Fruit fly (Drosophila melanogaster) whole organism, embryonic: Measurements from ENCODE around the gene Rad17.

Experiments
- CG10267 ChIP-seq: fragments of 200-800 bp; sonication (Bioruptor generic); optimal IDR thresholded peaks from 2 replicates; lab custom pipeline; 2018; ENCODE audit warnings: missing biosample characterization, mild to moderate bottlenecking, missing genetic modification characterization, moderate library complexity
- CG10366 ChIP-seq: fragments of 200-800 bp; sonication (Bioruptor generic); IDR thresholded peaks from 2 replicates; pipeline ENCODE4 v1.3.6; 2022; ENCODE audit warnings: missing biosample characterization, missing genetic modification characterization
- CG12104 ChIP-seq: fragments of 200-800 bp; sonication (Bioruptor generic); optimal IDR thresholded peaks from 3 replicates; lab custom pipeline; 2016; ENCODE audit warnings: missing biosample characterization, missing genetic modification characterization
- CG13287 ChIP-seq: fragments of 200-800 bp; sonication (Bioruptor generic); IDR thresholded peaks from 2 replicates; pipeline ENCODE4 v1.3.6; 2022; ENCODE audit warnings: missing biosample characterization, missing genetic modification characterization; ENCODE audit not compliant: partially characterized antibody
- CG13424 ChIP-seq: fragments of 200-800 bp; sonication (Bioruptor generic); optimal IDR thresholded peaks from 2 replicates; lab custom pipeline; 2019; ENCODE audit warnings: missing biosample characterization, mild to moderate bottlenecking, missing genetic modification characterization, moderate library complexity
- CG13775 ChIP-seq: fragments of 200-800 bp; sonication (Bioruptor generic); optimal IDR thresholded peaks from 3 replicates; lab custom pipeline; 2017; ENCODE audit warnings: missing biosample characterization, mild to moderate bottlenecking, missing genetic modification characterization
- CG14014 ChIP-seq: fragments of 200-800 bp; sonication (Bioruptor generic); IDR thresholded peaks from 2 replicates; pipeline ENCODE4 v1.3.6; 2022; ENCODE audit warnings: missing biosample characterization, missing genetic modification characterization
- CG17802 ChIP-seq: fragments of 200-800 bp; sonication (Bioruptor generic); optimal IDR thresholded peaks from 2 replicates; lab custom pipeline; 2018; ENCODE audit warnings: missing biosample characterization, mild to moderate bottlenecking, missing genetic modification characterization, moderate library complexity
- CG2116 ChIP-seq: fragments of 200-800 bp; sonication (Bioruptor generic); optimal IDR thresholded peaks from 3 replicates; lab custom pipeline; 2018; ENCODE audit warnings: missing biosample characterization, mild to moderate bottlenecking, missing genetic modification characterization
- CG2889 ChIP-seq: fragments of 200-800 bp; sonication (Bioruptor generic); IDR thresholded peaks from 3 replicates; pipeline ENCODE4 v1.3.6; 2022; ENCODE audit warnings: missing biosample characterization, missing genetic modification characterization
- CG31441 ChIP-seq: fragments of 200-800 bp; sonication (Bioruptor generic); IDR thresholded peaks from 2 replicates; pipeline ENCODE4 v1.3.6; 2022; ENCODE audit warnings: missing biosample characterization, missing genetic modification characterization
- CG3995 ChIP-seq: fragments of 200-800 bp; sonication (Bioruptor generic); optimal IDR thresholded peaks from 3 replicates; lab custom pipeline; 2016; ENCODE audit warnings: missing biosample characterization, missing genetic modification characterization
- CG42726 ChIP-seq: fragments of 200-800 bp; sonication (Bioruptor generic); IDR thresholded peaks from 2 replicates; pipeline ENCODE4 v1.3.6; 2022; ENCODE audit warnings: missing biosample characterization, missing genetic modification characterization; ENCODE audit not compliant: partially characterized antibody
- CG4360 ChIP-seq: fragments of 200-800 bp; sonication (Bioruptor generic); IDR thresholded peaks from 2 replicates; pipeline ENCODE4 v1.3.6; 2022; ENCODE audit warnings: missing biosample characterization, missing genetic modification characterization
- CG4707 ChIP-seq: fragments of 200-800 bp; sonication (Bioruptor generic); optimal IDR thresholded peaks from 2 replicates; lab custom pipeline; 2018; ENCODE audit warnings: missing biosample characterization, mild to moderate bottlenecking, missing genetic modification characterization, moderate library complexity
- CG4820 ChIP-seq: fragments of 200-800 bp; sonication (Bioruptor generic); optimal IDR thresholded peaks from 3 replicates; lab custom pipeline; 2016; ENCODE audit warnings: missing biosample characterization, missing genetic modification characterization
- CG6689 ChIP-seq: fragments of 200-800 bp; sonication (Bioruptor generic); IDR thresholded peaks from 2 replicates; pipeline ENCODE4 v1.3.6; 2022; ENCODE audit warnings: missing biosample characterization, missing genetic modification characterization
- CG7839 ChIP-seq: fragments of 200-800 bp; sonication (Bioruptor generic); optimal IDR thresholded peaks from 3 replicates; lab custom pipeline; 2018; ENCODE audit warnings: missing biosample characterization, mild to moderate bottlenecking, missing genetic modification characterization, moderate library complexity
- CG7987 ChIP-seq: fragments of 200-800 bp; sonication (Bioruptor generic); optimal IDR thresholded peaks from 2 replicates; lab custom pipeline; 2018; ENCODE audit warnings: missing biosample characterization, mild to moderate bottlenecking, missing genetic modification characterization, moderate library complexity
- CG8089 ChIP-seq: fragments of 200-800 bp; sonication (Bioruptor generic); optimal IDR thresholded peaks from 3 replicates; lab custom pipeline; 2016; ENCODE audit warnings: missing biosample characterization, missing genetic modification characterization
- CG8359 ChIP-seq: fragments of 200-800 bp; sonication (Bioruptor generic); optimal IDR thresholded peaks from 2 replicates; lab custom pipeline; 2017; ENCODE audit warnings: missing biosample characterization, mild to moderate bottlenecking, missing genetic modification characterization, borderline replicate concordance
- CG9727 ChIP-seq: fragments of 200-800 bp; sonication (Bioruptor generic); optimal IDR thresholded peaks from 3 replicates; lab custom pipeline; 2017; ENCODE audit warnings: missing biosample characterization, mild to moderate bottlenecking, missing genetic modification characterization
- CTCF ChIP-seq: fragments of 200-800 bp; sonication (Bioruptor generic); optimal IDR thresholded peaks from 2 replicates; lab custom pipeline; 2017; ENCODE audit warnings: missing biosample characterization, mild to moderate bottlenecking, missing genetic modification characterization, moderate library complexity
- D19A ChIP-seq: fragments of 200-800 bp; optimal IDR thresholded peaks from 3 replicates; lab custom pipeline; 2019; ENCODE audit warnings: missing biosample characterization, mild to moderate bottlenecking, missing genetic modification characterization, moderate library complexity
- Dfd ChIP-seq, 2 experiments: fragments of >200 bp; optimal IDR thresholded peaks; 2 replicates each; lab custom pipeline; 2017; ENCODE audit warnings: missing biosample characterization in 2 of 2, missing genetic modification characterization in 2 of 2
- Doc2 ChIP-seq: fragments of 200-800 bp; sonication (Bioruptor generic); IDR thresholded peaks from 2 replicates; pipeline ENCODE4 v1.3.6; 2022; ENCODE audit warnings: missing biosample characterization, missing genetic modification characterization
- Doc3 ChIP-seq: fragments of 200-800 bp; sonication (Bioruptor generic); IDR thresholded peaks from 3 replicates; pipeline ENCODE4 v1.3.6; 2022; ENCODE audit warnings: missing biosample characterization, missing genetic modification characterization; ENCODE audit not compliant: partially characterized antibody
- MBD-R2 ChIP-seq: fragments of 200-800 bp; sonication (Bioruptor generic); IDR thresholded peaks from 2 replicates; pipeline ENCODE4 v1.3.6; 2022; ENCODE audit warnings: missing biosample characterization, missing genetic modification characterization
- NFAT ChIP-seq: fragments of 200-800 bp; sonication (Bioruptor generic); IDR thresholded peaks from 2 replicates; pipeline ENCODE4 v1.3.6; 2022; ENCODE audit warnings: missing biosample characterization, missing genetic modification characterization
- NfI ChIP-seq: fragments of 200-800 bp; sonication (Bioruptor generic); optimal IDR thresholded peaks from 3 replicates; lab custom pipeline; 2018; ENCODE audit warnings: missing biosample characterization, mild to moderate bottlenecking, missing genetic modification characterization, moderate library complexity
- Poxn ChIP-seq: fragments of 200-800 bp; sonication (Bioruptor generic); IDR thresholded peaks from 2 replicates; pipeline ENCODE4 v1.3.6; 2022; ENCODE audit warnings: missing biosample characterization, missing genetic modification characterization
- Side ChIP-seq: fragments of 200-800 bp; sonication (Bioruptor generic); optimal IDR thresholded peaks from 2 replicates; lab custom pipeline; 2016; ENCODE audit warnings: missing biosample characterization, missing genetic modification characterization
- Spps ChIP-seq: fragments of 200-800 bp; sonication (Bioruptor generic); optimal IDR thresholded peaks from 2 replicates; lab custom pipeline; 2018; ENCODE audit warnings: missing biosample characterization, mild to moderate bottlenecking, missing genetic modification characterization
- ab ChIP-seq: fragments of 200-800 bp; sonication (Bioruptor generic); optimal IDR thresholded peaks from 2 replicates; lab custom pipeline; 2016; ENCODE audit warnings: missing biosample characterization, missing genetic modification characterization
- az2 ChIP-seq: fragments of 200-800 bp; sonication (Bioruptor generic); optimal IDR thresholded peaks from 3 replicates; lab custom pipeline; 2016; ENCODE audit warnings: missing biosample characterization, missing genetic modification characterization
- cas ChIP-seq: fragments of 200-800 bp; sonication (Bioruptor generic); IDR thresholded peaks from 2 replicates; pipeline ENCODE4 v1.3.6; 2022; ENCODE audit warnings: missing biosample characterization, missing genetic modification characterization
- croc ChIP-seq: fragments of 200-800 bp; sonication (Bioruptor generic); conservative IDR thresholded peaks from 3 replicates; pipeline ENCODE4 v1.3.6; 2022; ENCODE audit warnings: missing biosample characterization, missing genetic modification characterization
- gsb ChIP-seq: fragments of 200-800 bp; sonication (Bioruptor generic); IDR thresholded peaks from 2 replicates; pipeline ENCODE4 v1.3.6; 2022; ENCODE audit warnings: missing biosample characterization, missing genetic modification characterization
- insv ChIP-seq, 2 experiments: fragments of 200-800 bp; sonication (Bioruptor generic); optimal IDR thresholded peaks; 3 replicates each; lab custom pipeline; 2016 to 2018; ENCODE audit warnings: missing biosample characterization in 2 of 2, missing genetic modification characterization in 2 of 2
- inv ChIP-seq: fragments of 200-800 bp; sonication (Bioruptor generic); IDR thresholded peaks from 2 replicates; pipeline ENCODE4 v1.3.6; 2022; ENCODE audit warnings: missing biosample characterization, missing genetic modification characterization; ENCODE audit not compliant: partially characterized antibody
- ken ChIP-seq: fragments of 200-800 bp; sonication (Bioruptor generic); IDR thresholded peaks from 3 replicates; pipeline ENCODE4 v1.3.6; 2022; ENCODE audit warnings: missing biosample characterization, missing genetic modification characterization
- kni ChIP-seq: fragments of 200-800 bp; sonication (Bioruptor generic); optimal IDR thresholded peaks from 3 replicates; lab custom pipeline; 2017; ENCODE audit warnings: mild to moderate bottlenecking, missing biosample characterization, missing genetic modification reagents, missing genetic modification characterization
- lilli ChIP-seq: fragments of 200-800 bp; sonication (Bioruptor generic); optimal IDR thresholded peaks from 3 replicates; lab custom pipeline; 2016; ENCODE audit warnings: missing biosample characterization, missing genetic modification characterization
- nom ChIP-seq: fragments of 200-800 bp; sonication (Bioruptor generic); optimal IDR thresholded peaks from 2 replicates; lab custom pipeline; 2017; ENCODE audit warnings: missing biosample characterization, missing genetic modification characterization, mild to moderate bottlenecking, moderate library complexity, missing genetic modification reagents
- phol ChIP-seq: fragments of 200-800 bp; sonication (Bioruptor generic); optimal IDR thresholded peaks from 3 replicates; lab custom pipeline; 2018; ENCODE audit warnings: missing biosample characterization, mild to moderate bottlenecking, missing genetic modification characterization, moderate library complexity
- pnt ChIP-seq: fragments of 200-800 bp; sonication (Bioruptor generic); optimal IDR thresholded peaks from 3 replicates; lab custom pipeline; 2016; ENCODE audit warnings: missing biosample characterization, missing genetic modification characterization
- repo ChIP-seq: fragments of 200-800 bp; sonication (Bioruptor generic); optimal IDR thresholded peaks from 2 replicates; lab custom pipeline; 2016; ENCODE audit warnings: missing biosample characterization, missing genetic modification characterization
- sd ChIP-seq: fragments of 200-800 bp; sonication (Bioruptor generic); optimal IDR thresholded peaks from 3 replicates; lab custom pipeline; 2018; ENCODE audit warnings: missing biosample characterization, mild to moderate bottlenecking, missing genetic modification characterization, moderate library complexity
- sisA ChIP-seq: fragments of 200-800 bp; sonication (Bioruptor generic); IDR thresholded peaks from 2 replicates; pipeline ENCODE4 v1.3.6; 2022; ENCODE audit warnings: missing biosample characterization, missing genetic modification characterization
- trem ChIP-seq: fragments of 200-800 bp; optimal IDR thresholded peaks from 3 replicates; lab custom pipeline; 2019; ENCODE audit warnings: missing biosample characterization, mild to moderate bottlenecking, missing genetic modification characterization, moderate library complexity
- vvl ChIP-seq: fragments of 200-800 bp; sonication (Bioruptor generic); IDR thresholded peaks from 2 replicates; pipeline ENCODE4 v1.3.6; 2022; ENCODE audit warnings: missing biosample characterization, missing genetic modification characterization
- wek ChIP-seq: fragments of 200-800 bp; sonication (Bioruptor generic); optimal IDR thresholded peaks from 3 replicates; lab custom pipeline; 2018; ENCODE audit warnings: missing biosample characterization, mild to moderate bottlenecking, missing genetic modification characterization, moderate library complexity

Rad17 gene

DNA sequence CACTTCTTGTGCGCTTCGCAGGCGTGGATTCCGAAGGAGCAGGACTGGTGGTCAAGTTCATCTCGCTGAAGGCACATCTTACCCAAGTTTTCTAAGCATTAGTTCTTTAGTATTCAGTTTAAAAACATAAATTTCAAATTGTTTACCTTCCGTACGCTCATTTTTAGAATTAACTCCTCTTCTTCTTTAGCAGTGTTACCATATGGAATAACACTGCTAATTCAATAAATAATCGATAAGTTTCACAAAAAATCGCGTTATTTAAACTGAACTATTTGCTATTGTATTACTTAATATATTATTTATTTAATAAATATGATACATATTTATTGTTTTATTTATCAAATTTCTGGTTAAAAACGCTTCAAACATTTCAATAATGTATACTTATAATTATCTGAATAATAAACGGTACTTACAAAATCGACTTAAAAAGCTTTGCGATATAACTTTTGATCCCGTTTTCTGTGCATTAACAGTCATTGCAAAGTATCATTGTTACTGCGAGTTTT, at the start of gene Rad17, which contains the start of gene BigH1 (continued):
- no peak for TF ChIP-seq CG10366
- TF ChIP-seq Doc3 = 0 out of 3 replicates have a peak, but pooled peaks have one; percentile 13
- no peak for TF ChIP-seq Doc2 (GFP tag; lab: Robert Waterston, UW)
- TF ChIP-seq CG13287 (GFP tag; lab: Robert Waterston, UW) = peak; percentile 60
- TF ChIP-seq sd (tag; lab: Kevin White, UChicago) = no peak
- no peak for TF ChIP-seq Dfd (GFP tag; optimal IDR thresholded peaks at IDR 0.05; lab: Kevin White, UChicago)
- TF ChIP-seq CG4820 = no peak
- TF ChIP-seq NfI (GFP tag; lab: Kevin White, UChicago) = no peak
- TF ChIP-seq ab (GFP tag; lab: Kevin White, UChicago) = no peak
- no peak for TF ChIP-seq CG2889 (GFP tag; lab: Robert Waterston, UW)
- TF ChIP-seq phol (tag; lab: Kevin White, UChicago) = no peak
- no peak for TF ChIP-seq CG9727 (GFP tag; lab: Kevin White, UChicago)
- no peak for TF ChIP-seq CG17802
- no peak for TF ChIP-seq vvl (GFP tag; lab: Robert Waterston, UW)
- TF ChIP-seq CG42726 (GFP tag; lab: Robert Waterston, UW) = no peak
- TF ChIP-seq CG8359 (GFP tag; lab: Kevin White, UChicago) = no peak
- TF ChIP-seq CG2116 (GFP tag; lab: Kevin White, UChicago) = peak; percentile 80
- no peak for TF ChIP-seq CG3995
- no peak for TF ChIP-seq CG13424 (tag; lab: Kevin White, UChicago)
- TF ChIP-seq NFAT (GFP tag; lab: Robert Waterston, UW) = no peak
- no peak for TF ChIP-seq D19A (tag; lab: Kevin White, UChicago)
- no peak for TF ChIP-seq gsb (GFP tag; lab: Robert Waterston, UW)
- no peak for TF ChIP-seq ken (GFP tag; lab: Robert Waterston, UW)
- TF ChIP-seq insv (GFP tag; optimal IDR thresholded peaks at IDR 0.05; lab: Kevin White, UChicago) = no peak
- no peak for TF ChIP-seq CG4707 (GFP tag; lab: Kevin White, UChicago)
- no peak for TF ChIP-seq CG8089
- TF ChIP-seq kni = no peak
- TF ChIP-seq nom = no peak
- TF ChIP-seq CG7987 (GFP tag; lab: Kevin White, UChicago) = no peak
- no peak for TF ChIP-seq Spps
- TF ChIP-seq inv = no peak
- no peak for TF ChIP-seq Side (GFP tag; lab: Kevin White, UChicago)
- no peak for TF ChIP-seq Poxn (GFP tag; lab: Robert Waterston, UW)
- no peak for TF ChIP-seq CG13775 (GFP tag; lab: Kevin White, UChicago)
- no peak for TF ChIP-seq CG12104
- TF ChIP-seq CG6689 = no peak
- TF ChIP-seq lilli = no peak
- TF ChIP-seq CG10267 (tag; lab: Kevin White, UChicago) = peak; percentile 28
- TF ChIP-seq az2 (GFP tag; lab: Kevin White, UChicago) = no peak
- no peak for TF ChIP-seq CG31441 (GFP tag; lab: Robert Waterston, UW)
- TF ChIP-seq sisA (GFP tag; lab: Robert Waterston, UW) = no peak
- TF ChIP-seq MBD-R2 (GFP tag; lab: Robert Waterston, UW) = peak; percentile 49; the same call in 1 of the 2 replicates
- peak; percentile 38 for TF ChIP-seq trem (tag; lab: Kevin White, UChicago)
- no peak for TF ChIP-seq wek (GFP tag; lab: Kevin White, UChicago)
- TF ChIP-seq repo (GFP tag; lab: Kevin White, UChicago) = no peak
- no peak for TF ChIP-seq CG4360 (GFP tag; lab: Robert Waterston, UW)
- no peak for TF ChIP-seq pnt (GFP tag; lab: Kevin White, UChicago)
- no peak for TF ChIP-seq cas (GFP tag; lab: Robert Waterston, UW)
- TF ChIP-seq CG7839 (tag; lab: Kevin White, UChicago) = no peak
- TF ChIP-seq CG14014 (GFP tag; lab: Robert Waterston, UW) = no peak
- no peak for TF ChIP-seq croc (GFP tag; lab: Robert Waterston, UW)
- no peak for TF ChIP-seq CTCF (GFP tag; lab: Kevin White, UChicago)
